Fruit fly (Drosophila melanogaster) whole organism, adult: ENCODE results near the gene NimB2.

ENCODE experiments used
- CG33017 ChIP-seq: fragments of 200-800 bp; sonication (Bioruptor generic); optimal IDR thresholded peaks from 2 replicates; lab custom pipeline; 2018; ENCODE audit warnings: missing biosample characterization, mild to moderate bottlenecking, missing genetic modification characterization, moderate library complexity
- CG5204 ChIP-seq: fragments of 200-800 bp; sonication (Bioruptor generic); optimal IDR thresholded peaks from 2 replicates; lab custom pipeline; 2016; ENCODE audit warnings: missing biosample characterization, missing genetic modification characterization
- Mnt ChIP-seq: fragments of 200-800 bp; sonication (Bioruptor generic); optimal IDR thresholded peaks from 2 replicates; lab custom pipeline; 2016; ENCODE audit warnings: missing biosample characterization, mild to moderate bottlenecking, missing genetic modification characterization
- kay ChIP-seq: fragments of 200-800 bp; sonication (Bioruptor generic); peaks from one replicate; lab custom pipeline; 2016; ENCODE audit warnings: missing biosample characterization, missing genetic modification characterization, borderline replicate concordance
- pad ChIP-seq: fragments of 200-800 bp; sonication (Bioruptor generic); optimal IDR thresholded peaks from 3 replicates; lab custom pipeline; 2017; ENCODE audit warnings: missing biosample characterization, missing genetic modification characterization, mild to moderate bottlenecking, moderate library complexity, missing genetic modification reagents

dm6 chr2L:13960399-13960798 lies 6.4 kb downstream of the NimB2 start:
- TF ChIP-seq CG33017 (tag; lab: Kevin White, UChicago) (no peak), kay (GFP tag; lab: Kevin White, UChicago) (no peak), pad (GFP tag; lab: Kevin White, UChicago) (no peak), Mnt (GFP tag; lab: Kevin White, UChicago) (no peak), CG5204 (GFP tag; lab: Kevin White, UChicago) (no peak)
